Comparison of ENCODE assay signal across 4 fruit fly cellular contexts in the genomic region with DNA sequence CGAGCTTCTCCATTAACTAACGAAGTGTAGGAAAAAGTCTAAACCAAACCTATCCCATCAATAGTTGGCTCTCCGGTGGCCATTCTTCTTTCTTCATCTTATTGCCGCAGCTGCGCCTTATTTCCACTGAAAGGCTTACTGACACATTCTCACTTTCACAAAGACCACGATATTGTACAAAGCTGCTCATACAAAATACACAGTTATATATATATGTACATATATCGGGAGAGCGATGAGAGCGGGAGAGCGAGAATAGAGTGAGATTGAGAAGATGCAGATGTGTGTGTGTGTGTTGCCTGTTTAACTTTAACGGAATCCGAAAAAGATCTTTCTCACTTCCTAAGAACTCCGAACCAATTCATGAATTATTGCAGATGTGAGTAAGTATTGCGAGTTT.
TF ChIP-seq lines count a peak whose summit lies in the region.

No protein-coding gene starts in this region.

- TF ChIP-seq CTCF in whole organism, embryonic (GFP tag; optimal IDR thresholded peaks at IDR 0.05; lab: Kevin White, UChicago) = no peak

TF ChIP-seq in whole organism, adult, 20 proteins besides CTCF, POLR2A, EP300 and RAD21:
- TF ChIP-seq tj (GFP tag; optimal IDR thresholded peaks at IDR 0.05; lab: Kevin White, UChicago) = peak; percentile 22
- TF ChIP-seq Crg-1 (GFP tag; optimal IDR thresholded peaks at IDR 0.05; lab: Kevin White, UChicago) = no peak
- TF ChIP-seq kay (GFP tag; lab: Kevin White, UChicago; ENCODE audit: borderline replicate concordance) = peak; percentile 93
- peak; percentile 18 for TF ChIP-seq ovo (GFP tag; optimal IDR thresholded peaks at IDR 0.05; lab: Kevin White, UChicago)
- TF ChIP-seq cic (GFP tag; optimal IDR thresholded peaks at IDR 0.05; lab: Kevin White, UChicago) = no peak

TF ChIP-seq in whole organism, embryonic, 481 proteins besides CTCF, POLR2A, EP300 and RAD21 (continues in another document):
- TF ChIP-seq vnd (GFP tag; IDR thresholded peaks at IDR 0.05; lab: Robert Waterston, UW; ENCODE audit: partially characterized antibody) = no peak
- no peak for TF ChIP-seq Hr3 (GFP tag; optimal IDR thresholded peaks at IDR 0.05; lab: Kevin White, UChicago)
- TF ChIP-seq Deaf1 (tag; optimal IDR thresholded peaks at IDR 0.05; lab: Kevin White, UChicago) = peak; percentile 9
- no peak for TF ChIP-seq CG6854 (GFP tag; optimal IDR thresholded peaks at IDR 0.05; lab: Kevin White, UChicago)
- no peak for TF ChIP-seq CG12942 (GFP tag; optimal IDR thresholded peaks at IDR 0.05; lab: Kevin White, UChicago)
- TF ChIP-seq az2 (GFP tag; optimal IDR thresholded peaks at IDR 0.05; lab: Kevin White, UChicago) = no peak
- TF ChIP-seq tgo (GFP tag; IDR thresholded peaks at IDR 0.05; lab: Robert Waterston, UW) = no peak
- no peak for TF ChIP-seq gsb (GFP tag; IDR thresholded peaks at IDR 0.05; lab: Robert Waterston, UW)
- no peak for TF ChIP-seq HHEX (GFP tag; optimal IDR thresholded peaks at IDR 0.05; lab: Kevin White, UChicago)
- TF ChIP-seq unc-4 (GFP tag; IDR thresholded peaks at IDR 0.05; lab: Robert Waterston, UW; ENCODE audit: partially characterized antibody) = no peak
- TF ChIP-seq CG3163 (GFP tag; optimal IDR thresholded peaks at IDR 0.05; lab: Kevin White, UChicago) = no peak
- peak; percentile 20 for TF ChIP-seq abd-A (tag; optimal IDR thresholded peaks at IDR 0.05; lab: Kevin White, UChicago)
- no peak for TF ChIP-seq Sry-β (GFP tag; optimal IDR thresholded peaks at IDR 0.05; lab: Kevin White, UChicago)
- no peak for TF ChIP-seq GATAe (GFP tag; conservative IDR thresholded peaks at IDR 0.05; lab: Robert Waterston, UW)
- no peak for TF ChIP-seq Sox100B (GFP tag; optimal IDR thresholded peaks at IDR 0.05; lab: Kevin White, UChicago)
- TF ChIP-seq br (optimal IDR thresholded peaks at IDR 0.05; lab: Kevin White, UChicago) = no peak
- TF ChIP-seq toy (GFP tag; IDR thresholded peaks at IDR 0.05; lab: Robert Waterston, UW) = no peak
- no peak for TF ChIP-seq repo (GFP tag; optimal IDR thresholded peaks at IDR 0.05; lab: Kevin White, UChicago)
- no peak for TF ChIP-seq rib (GFP tag; IDR thresholded peaks at IDR 0.05; lab: Robert Waterston, UW)
- no peak for TF ChIP-seq CG8478 (optimal IDR thresholded peaks at IDR 0.05; lab: Kevin White, UChicago)
- no peak for TF ChIP-seq Xrp1 (GFP tag; IDR thresholded peaks at IDR 0.05; lab: Robert Waterston, UW)
- TF ChIP-seq CG8765 (GFP tag; IDR thresholded peaks at IDR 0.05; lab: Robert Waterston, UW) = no peak
- no peak for TF ChIP-seq fd96Cb (tag; optimal IDR thresholded peaks at IDR 0.05; lab: Kevin White, UChicago)
- TF ChIP-seq Adf1 (GFP tag; IDR thresholded peaks at IDR 0.05; lab: Robert Waterston, UW) = no peak
- no peak for TF ChIP-seq ab (GFP tag; optimal IDR thresholded peaks at IDR 0.05; lab: Kevin White, UChicago)
- peak; percentile 66 for TF ChIP-seq sd (tag; optimal IDR thresholded peaks at IDR 0.05; lab: Kevin White, UChicago)
- no peak for TF ChIP-seq croc (GFP tag; conservative IDR thresholded peaks at IDR 0.05; lab: Robert Waterston, UW)
- TF ChIP-seq ems (GFP tag; optimal IDR thresholded peaks at IDR 0.05; lab: Kevin White, UChicago) = no peak
- TF ChIP-seq phol (tag; optimal IDR thresholded peaks at IDR 0.05; lab: Kevin White, UChicago) = no peak

TF ChIP-seq in whole organism, prepupa, 60 proteins besides CTCF, POLR2A, EP300 and RAD21:
- TF ChIP-seq CG11294 (GFP tag; IDR thresholded peaks at IDR 0.05; lab: Robert Waterston, UW) (no peak), CG1621 (tag; optimal IDR thresholded peaks at IDR 0.05; lab: Kevin White, UChicago) (peak; percentile 61), Sox102F (GFP tag; optimal IDR thresholded peaks at IDR 0.05; lab: Kevin White, UChicago) (peak; percentile 8), dsx (GFP tag; optimal IDR thresholded peaks at IDR 0.05; lab: Kevin White, UChicago; ENCODE audit: poor library complexity, severe bottlenecking) (peak; percentile 3), CG8632 (GFP tag; optimal IDR thresholded peaks at IDR 0.05; lab: Kevin White, UChicago) (no peak), fkh (GFP tag; optimal IDR thresholded peaks at IDR 0.05; lab: Kevin White, UChicago) (peak; percentile 16), CG6854 (GFP tag; optimal IDR thresholded peaks at IDR 0.05; lab: Kevin White, UChicago) (peak; percentile 25)

TF ChIP-seq in whole organism, wandering third instar larva, 38 proteins besides CTCF, POLR2A, EP300 and RAD21:
- TF ChIP-seq Vsx2 (GFP tag; optimal IDR thresholded peaks at IDR 0.05; lab: Kevin White, UChicago; ENCODE audit: partially characterized antibody) = peak; percentile 28
- TF ChIP-seq pan (optimal IDR thresholded peaks at IDR 0.05; lab: Kevin White, UChicago) = no peak
- no peak for TF ChIP-seq sv (GFP tag; optimal IDR thresholded peaks at IDR 0.05; lab: Kevin White, UChicago)
- peak; percentile 72 for TF ChIP-seq Dif (GFP tag; optimal IDR thresholded peaks at IDR 0.05; lab: Kevin White, UChicago; ENCODE audit: partially characterized antibody)
- TF ChIP-seq tai (GFP tag; optimal IDR thresholded peaks at IDR 0.05; lab: Kevin White, UChicago) = peak; percentile 17
- peak; percentile 44 for TF ChIP-seq Rel (GFP tag; optimal IDR thresholded peaks at IDR 0.05; lab: Kevin White, UChicago)
- no peak for TF ChIP-seq Rel (tag; optimal IDR thresholded peaks at IDR 0.05; lab: Kevin White, UChicago)
- TF ChIP-seq Abd-B (GFP tag; optimal IDR thresholded peaks at IDR 0.05; lab: Kevin White, UChicago) = no peak
- no peak for TF ChIP-seq Hnf4 (GFP tag; optimal IDR thresholded peaks at IDR 0.05; lab: Kevin White, UChicago)
- peak; percentile 49 for TF ChIP-seq sage (GFP tag; optimal IDR thresholded peaks at IDR 0.05; lab: Kevin White, UChicago)
- TF ChIP-seq dl (GFP tag; optimal IDR thresholded peaks at IDR 0.05; lab: Kevin White, UChicago; ENCODE audit: insufficient read depth in 1 of 2, partially characterized antibody in 2 of 2) = peak in 1 of 2 experiments; percentile 79
- TF ChIP-seq fru (GFP tag; optimal IDR thresholded peaks at IDR 0.05; lab: Kevin White, UChicago) = peak; percentile 20
- TF ChIP-seq Sp1 (GFP tag; optimal IDR thresholded peaks at IDR 0.05; lab: Kevin White, UChicago) = no peak
- peak; percentile 17 for TF ChIP-seq N (GFP tag; optimal IDR thresholded peaks at IDR 0.05; lab: Kevin White, UChicago)
